Fruit fly (Drosophila melanogaster) whole organism, embryonic: ENCODE results near the gene Hph.
A peak's percentile ranks its signal among the peaks of the same experiment; 100 is the strongest.

Experiments used
- Atf3 ChIP-seq: fragments of 200-800 bp; sonication (Bioruptor generic); optimal IDR thresholded peaks from 3 replicates; lab custom pipeline; 2016; ENCODE audit warnings: missing biosample characterization, missing genetic modification characterization
- CG1024 ChIP-seq: fragments of 200-800 bp; sonication (Bioruptor generic); IDR thresholded peaks from 2 replicates; pipeline ENCODE4 v1.3.6; 2022; ENCODE audit warnings: missing biosample characterization, missing genetic modification characterization
- CG10543 ChIP-seq: fragments of 200-800 bp; sonication (Bioruptor generic); optimal IDR thresholded peaks from 3 replicates; lab custom pipeline; 2017; ENCODE audit warnings: missing biosample characterization, mild to moderate bottlenecking, missing genetic modification characterization, moderate library complexity
- CG11723 ChIP-seq: fragments of 200-800 bp; sonication (Bioruptor generic); optimal IDR thresholded peaks from 2 replicates; lab custom pipeline; 2017; ENCODE audit warnings: missing biosample characterization, mild to moderate bottlenecking, missing genetic modification characterization
- CG12104 ChIP-seq: fragments of 200-800 bp; sonication (Bioruptor generic); optimal IDR thresholded peaks from 3 replicates; lab custom pipeline; 2016; ENCODE audit warnings: missing biosample characterization, missing genetic modification characterization
- CG12391 ChIP-seq: fragments of 200-800 bp; sonication (Bioruptor generic); optimal IDR thresholded peaks from 3 replicates; lab custom pipeline; 2018; ENCODE audit warnings: missing biosample characterization, mild to moderate bottlenecking, missing genetic modification characterization, moderate library complexity
- CG13287 ChIP-seq: fragments of 200-800 bp; sonication (Bioruptor generic); IDR thresholded peaks from 2 replicates; pipeline ENCODE4 v1.3.6; 2022; ENCODE audit warnings: missing biosample characterization, missing genetic modification characterization; ENCODE audit not compliant: partially characterized antibody
- CG15514 ChIP-seq: fragments of 200-800 bp; sonication (Bioruptor generic); optimal IDR thresholded peaks from 3 replicates; lab custom pipeline; 2017; ENCODE audit warnings: missing biosample characterization, missing genetic modification characterization, mild to moderate bottlenecking, moderate library complexity, missing genetic modification reagents
- CG15601 ChIP-seq: fragments of 200-800 bp; sonication (Bioruptor generic); optimal IDR thresholded peaks from 3 replicates; lab custom pipeline; 2019; ENCODE audit warnings: missing biosample characterization, mild to moderate bottlenecking, missing genetic modification characterization, moderate library complexity
- CG17802 ChIP-seq: fragments of 200-800 bp; sonication (Bioruptor generic); optimal IDR thresholded peaks from 2 replicates; lab custom pipeline; 2018; ENCODE audit warnings: missing biosample characterization, mild to moderate bottlenecking, missing genetic modification characterization, moderate library complexity
- CG3163 ChIP-seq: fragments of 200-800 bp; sonication (Bioruptor generic); optimal IDR thresholded peaks from 3 replicates; lab custom pipeline; 2016; ENCODE audit warnings: missing biosample characterization, missing genetic modification characterization
- CG34422 ChIP-seq: fragments of 200-800 bp; sonication (Bioruptor generic); IDR thresholded peaks from 3 replicates; pipeline ENCODE4 v1.3.6; 2022; ENCODE audit warnings: missing biosample characterization, missing genetic modification characterization
- CG4282 ChIP-seq: fragments of 200-800 bp; sonication (Bioruptor generic); optimal IDR thresholded peaks from 2 replicates; lab custom pipeline; 2016; ENCODE audit warnings: missing biosample characterization, missing genetic modification characterization
- CG4404 ChIP-seq: fragments of 200-800 bp; sonication (Bioruptor generic); IDR thresholded peaks from 2 replicates; pipeline ENCODE4 v1.3.6; 2022; ENCODE audit warnings: missing biosample characterization, missing genetic modification characterization
- CG4617 ChIP-seq: fragments of 200-800 bp; sonication (Bioruptor generic); optimal IDR thresholded peaks from 3 replicates; lab custom pipeline; 2016; ENCODE audit warnings: missing biosample characterization, missing genetic modification characterization, borderline replicate concordance
- CG6654 ChIP-seq: fragments of 200-800 bp; sonication (Bioruptor generic); optimal IDR thresholded peaks from 2 replicates; lab custom pipeline; 2017; ENCODE audit warnings: missing biosample characterization, mild to moderate bottlenecking, missing genetic modification characterization
- CG7928 ChIP-seq: fragments of 200-800 bp; sonication (Bioruptor generic); optimal IDR thresholded peaks from 2 replicates; lab custom pipeline; 2017; ENCODE audit warnings: missing biosample characterization, mild to moderate bottlenecking, missing genetic modification characterization
- CG8478 ChIP-seq: fragments of >200 bp; optimal IDR thresholded peaks from 2 replicates; lab custom pipeline; 2018
- CG9437 ChIP-seq: fragments of 200-800 bp; sonication (Bioruptor generic); optimal IDR thresholded peaks from 2 replicates; lab custom pipeline; 2018; ENCODE audit warnings: missing biosample characterization, mild to moderate bottlenecking, missing genetic modification characterization
- CkIIα-i1 ChIP-seq: fragments of 200-800 bp; sonication (Bioruptor generic); IDR thresholded peaks from 2 replicates; pipeline ENCODE4 v1.3.6; 2022; ENCODE audit warnings: missing biosample characterization, missing genetic modification characterization
- CoRest ChIP-seq: fragments of 200-800 bp; sonication (Bioruptor generic); optimal IDR thresholded peaks from 3 replicates; lab custom pipeline; 2018; ENCODE audit warnings: missing biosample characterization, mild to moderate bottlenecking, missing genetic modification characterization, moderate library complexity
- Hand ChIP-seq: fragments of 200-800 bp; sonication (Bioruptor generic); optimal IDR thresholded peaks from 2 replicates; lab custom pipeline; 2017; ENCODE audit warnings: mild to moderate bottlenecking, missing biosample characterization, missing genetic modification reagents, missing genetic modification characterization
- Hmx ChIP-seq: fragments of 200-800 bp; sonication (Bioruptor generic); optimal IDR thresholded peaks from 2 replicates; lab custom pipeline; 2016; ENCODE audit warnings: missing biosample characterization, missing genetic modification characterization
- Pdp1 ChIP-seq, 2 experiments: fragments of 200-800 bp; sonication (Bioruptor generic); optimal IDR thresholded peaks; 3 replicates each; lab custom pipeline; 2016; ENCODE audit warnings: missing biosample characterization in 2 of 2, missing genetic modification characterization in 2 of 2, mild to moderate bottlenecking in 1 of 2, moderate library complexity in 1 of 2
- Poxn ChIP-seq: fragments of 200-800 bp; sonication (Bioruptor generic); IDR thresholded peaks from 2 replicates; pipeline ENCODE4 v1.3.6; 2022; ENCODE audit warnings: missing biosample characterization, missing genetic modification characterization
- Scr ChIP-seq: fragments of 200-800 bp; sonication (Bioruptor generic); IDR thresholded peaks from 2 replicates; pipeline ENCODE4 v1.3.6; 2022; ENCODE audit warnings: missing biosample characterization, missing genetic modification characterization; ENCODE audit not compliant: partially characterized antibody
- Side ChIP-seq: fragments of 200-800 bp; sonication (Bioruptor generic); optimal IDR thresholded peaks from 2 replicates; lab custom pipeline; 2016; ENCODE audit warnings: missing biosample characterization, missing genetic modification characterization
- Six4 ChIP-seq: fragments of 200-800 bp; sonication (Bioruptor generic); optimal IDR thresholded peaks from 2 replicates; lab custom pipeline; 2016; ENCODE audit warnings: missing biosample characterization, missing genetic modification characterization
- Sox100B ChIP-seq: fragments of 200-800 bp; sonication (Bioruptor generic); optimal IDR thresholded peaks from 3 replicates; lab custom pipeline; 2018; ENCODE audit warnings: missing biosample characterization, mild to moderate bottlenecking, missing genetic modification characterization
- Spps ChIP-seq: fragments of 200-800 bp; sonication (Bioruptor generic); optimal IDR thresholded peaks from 2 replicates; lab custom pipeline; 2018; ENCODE audit warnings: missing biosample characterization, mild to moderate bottlenecking, missing genetic modification characterization
- Usf ChIP-seq: fragments of 200-800 bp; sonication (Bioruptor generic); optimal IDR thresholded peaks from 2 replicates; lab custom pipeline; 2017; ENCODE audit warnings: missing genotype, missing biosample characterization, missing genetic modification characterization
- YL-1 ChIP-seq: fragments of 200-800 bp; sonication (Bioruptor generic); optimal IDR thresholded peaks from 3 replicates; lab custom pipeline; 2017; ENCODE audit warnings: missing biosample characterization, mild to moderate bottlenecking, missing genetic modification characterization
- chm ChIP-seq: fragments of 200-800 bp; sonication (Bioruptor generic); IDR thresholded peaks from 2 replicates; pipeline ENCODE4 v1.3.6; 2022; ENCODE audit warnings: missing biosample characterization, missing genetic modification characterization
- crp ChIP-seq, 2 experiments: fragments of 200-800 bp; sonication (Bioruptor generic); optimal IDR thresholded peaks; 2 replicates in 1 of 2; 3 replicates in 1 of 2; lab custom pipeline; 2017; ENCODE audit warnings: missing biosample characterization in 2 of 2, missing genetic modification characterization in 2 of 2, mild to moderate bottlenecking in 1 of 2, moderate library complexity in 1 of 2
- dmrt11E ChIP-seq: fragments of 200-800 bp; sonication (Bioruptor generic); optimal IDR thresholded peaks from 3 replicates; lab custom pipeline; 2018; ENCODE audit warnings: missing biosample characterization, mild to moderate bottlenecking, missing genetic modification characterization, moderate library complexity
- dysf ChIP-seq: fragments of 200-800 bp; sonication (Bioruptor generic); IDR thresholded peaks from 3 replicates; pipeline ENCODE4 v1.3.6; 2022; ENCODE audit warnings: missing biosample characterization, missing genetic modification characterization
- ems ChIP-seq: fragments of 200-800 bp; sonication (Bioruptor generic); optimal IDR thresholded peaks from 3 replicates; lab custom pipeline; 2016; ENCODE audit warnings: missing biosample characterization, missing genetic modification characterization
- eyg ChIP-seq: fragments of 200-800 bp; sonication (Bioruptor generic); optimal IDR thresholded peaks from 3 replicates; lab custom pipeline; 2016; ENCODE audit warnings: missing biosample characterization, missing genetic modification characterization
- fd96Cb ChIP-seq: fragments of 200-800 bp; sonication (Bioruptor generic); optimal IDR thresholded peaks from 2 replicates; lab custom pipeline; 2018; ENCODE audit warnings: missing biosample characterization, mild to moderate bottlenecking, missing genetic modification characterization, moderate library complexity
- peb ChIP-seq: fragments of 200-800 bp; sonication (Bioruptor generic); IDR thresholded peaks from 2 replicates; pipeline ENCODE4 v1.3.6; 2022; ENCODE audit warnings: missing biosample characterization, missing genetic modification characterization
- ro ChIP-seq: fragments of 200-800 bp; sonication (Bioruptor generic); IDR thresholded peaks from 2 replicates; pipeline ENCODE4 v1.3.6; 2022; ENCODE audit warnings: missing biosample characterization, missing genetic modification characterization
- sc ChIP-seq, 3 experiments: fragments of >200 bp in 2 of 3; fragments of 200-800 bp in 1 of 3; sonication (Bioruptor generic) in 1 of 3; optimal IDR thresholded peaks; 2 replicates in 2 of 3; 3 replicates in 1 of 3; lab custom pipeline; 2017; ENCODE audit warnings: mild to moderate bottlenecking in 1 of 3, missing biosample characterization in 1 of 3, missing genetic modification characterization in 1 of 3, missing genetic modification reagents in 1 of 3
- sisA ChIP-seq: fragments of 200-800 bp; sonication (Bioruptor generic); IDR thresholded peaks from 2 replicates; pipeline ENCODE4 v1.3.6; 2022; ENCODE audit warnings: missing biosample characterization, missing genetic modification characterization
- so ChIP-seq: fragments of 200-800 bp; sonication (Bioruptor generic); IDR thresholded peaks from 3 replicates; pipeline ENCODE4 v1.3.6; 2022; ENCODE audit warnings: missing biosample characterization, missing genetic modification characterization
- sob ChIP-seq: fragments of 200-800 bp; sonication (Bioruptor generic); IDR thresholded peaks from 2 replicates; pipeline ENCODE4 v1.3.6; 2022; ENCODE audit warnings: missing biosample characterization, missing genetic modification characterization
- sqz ChIP-seq: fragments of 200-800 bp; sonication (Bioruptor generic); optimal IDR thresholded peaks from 3 replicates; lab custom pipeline; 2018; ENCODE audit warnings: missing biosample characterization, mild to moderate bottlenecking, missing genetic modification characterization
- vnd ChIP-seq: fragments of 200-800 bp; sonication (Bioruptor generic); IDR thresholded peaks from 3 replicates; pipeline ENCODE4 v1.3.6; 2022; ENCODE audit warnings: missing biosample characterization, missing genetic modification characterization; ENCODE audit not compliant: partially characterized antibody
- yki ChIP-seq: fragments of >200 bp; optimal IDR thresholded peaks from 3 replicates; lab custom pipeline; 2018

The Hph gene

dm6 chr3R:5215334-5216307 lies 41.2 kb upstream of the Hph start (continued):
- TF ChIP-seq Usf (GFP tag; lab: Kevin White, UChicago) (peak; percentile 92), CG3163 (peak; percentile 93), CG12391 (tag; lab: Kevin White, UChicago) (peak; percentile 89), CG8478 (lab: Kevin White, UChicago) (no peak), CG4617 (GFP tag; lab: Kevin White, UChicago) (peak; percentile 96), Sox100B (GFP tag; lab: Kevin White, UChicago) (peak; percentile 98), YL-1 (GFP tag; lab: Kevin White, UChicago) (peak; percentile 99), fd96Cb (tag; lab: Kevin White, UChicago) (peak; percentile 91), Hand (GFP tag; lab: Kevin White, UChicago) (peak; percentile 7), Spps (tag; lab: Kevin White, UChicago) (peak; percentile 99), CG17802 (peak; percentile 91), CG34422 (GFP tag; lab: Robert Waterston, UW) (peak; percentile 82), peb (GFP tag; lab: Robert Waterston, UW) (peak; percentile 93), Pdp1 (GFP tag; optimal IDR thresholded peaks at IDR 0.05; lab: Kevin White, UChicago) (peak; percentile 92 to 97), sc (optimal IDR thresholded peaks at IDR 0.05; lab: Kevin White, UChicago) (no peak), sc (GFP tag; optimal IDR thresholded peaks at IDR 0.05; lab: Kevin White, UChicago) (peak; percentile 100), CG12104 (peak; percentile 97), Hmx (GFP tag; lab: Kevin White, UChicago) (peak; percentile 24), CG10543 (peak; percentile 93), CkIIα-i1 (GFP tag; lab: Robert Waterston, UW) (no peak), yki (lab: Kevin White, UChicago) (no peak), ems (GFP tag; lab: Kevin White, UChicago) (peak; percentile 96), CG7928 (GFP tag; lab: Kevin White, UChicago) (peak; percentile 64), CG15514 (GFP tag; lab: Kevin White, UChicago) (peak; percentile 62), Scr (no peak), so (peak; percentile 96), CG6654 (GFP tag; lab: Kevin White, UChicago) (peak; percentile 84), CG11723 (GFP tag; lab: Kevin White, UChicago) (peak; percentile 99), CoRest (peak; percentile 86), dmrt11E (tag; lab: Kevin White, UChicago) (peak; percentile 97), eyg (GFP tag; lab: Kevin White, UChicago) (peak; percentile 98), sisA (GFP tag; lab: Robert Waterston, UW) (peak; percentile 83), Side (GFP tag; lab: Kevin White, UChicago) (peak; percentile 99), CG13287 (GFP tag; lab: Robert Waterston, UW) (no peak), dysf (GFP tag; lab: Robert Waterston, UW) (peak; percentile 78), Poxn (GFP tag; lab: Robert Waterston, UW) (no peak), Six4 (GFP tag; lab: Kevin White, UChicago) (peak; percentile 99), Atf3 (GFP tag; lab: Kevin White, UChicago) (peak; percentile 99), sob (GFP tag; lab: Robert Waterston, UW) (peak; percentile 91), sqz (GFP tag; lab: Kevin White, UChicago) (peak; percentile 97), chm (GFP tag; lab: Robert Waterston, UW) (peak; percentile 100), CG9437 (GFP tag; lab: Kevin White, UChicago) (peak; percentile 44), CG15601 (tag; lab: Kevin White, UChicago) (peak; percentile 99), ro (GFP tag; lab: Robert Waterston, UW) (peak; percentile 79), vnd (no peak), CG4404 (peak; percentile 75), crp (GFP tag; optimal IDR thresholded peaks at IDR 0.05; lab: Kevin White, UChicago) (peak; percentile 25 to 74), CG4282 (GFP tag; lab: Kevin White, UChicago) (peak; percentile 96), CG1024 (GFP tag; lab: Robert Waterston, UW) (peak; percentile 98)
